Fruit fly (Drosophila melanogaster) whole organism: ENCODE data around the gene Cpn.

Experiments used
- CG8478 ChIP-seq: fragments of >200 bp; optimal IDR thresholded peaks from 2 replicates; lab custom pipeline; 2018; ENCODE audit warnings: inconsistent platforms
- Dll ChIP-seq: fragments of >200 bp; optimal IDR thresholded peaks from 2 replicates; lab custom pipeline; 2017
- EcR ChIP-seq, 2 experiments: fragments of >200 bp; optimal IDR thresholded peaks; 2 replicates each; lab custom pipeline; 2017; ENCODE audit warnings: missing biosample characterization in 2 of 2, missing genetic modification characterization in 2 of 2, missing genetic modification reagents in 2 of 2
- pan ChIP-seq: fragments of >200 bp; optimal IDR thresholded peaks from 2 replicates; lab custom pipeline; 2017
- psq ChIP-seq: fragments of >200 bp; optimal IDR thresholded peaks from 2 replicates; lab custom pipeline; 2017
- usp ChIP-seq: fragments of >200 bp; optimal IDR thresholded peaks from 2 replicates; lab custom pipeline; 2017; ENCODE audit warnings: missing biosample characterization, missing genetic modification characterization, mixed read lengths

Gene Cpn

dm6 chr3R:12166086-12166485 lies at the start of gene Cpn:
TSS of gene Cpn (minus strand) at chr3R:12166186.
- TF ChIP-seq CG8478 (lab: Kevin White, UChicago), result no peak
- no peak for TF ChIP-seq usp (GFP tag; lab: Kevin White, UChicago)
- TF ChIP-seq EcR (GFP tag; optimal IDR thresholded peaks at IDR 0.05; lab: Kevin White, UChicago), result no peak
- TF ChIP-seq pan (lab: Kevin White, UChicago), result no peak
- TF ChIP-seq psq, result no peak
- no peak for TF ChIP-seq Dll (lab: Kevin White, UChicago)

dm6 chr3R:12214201-12214600 lies 48.2 kb upstream of the Cpn start, which contains the start of gene CG14742:
TSS of gene CG14742 (plus strand) at chr3R:12214501.
- no peak for TF ChIP-seq psq
- TF ChIP-seq Dll (lab: Kevin White, UChicago), result no peak
- no peak for TF ChIP-seq CG8478 (lab: Kevin White, UChicago)
- TF ChIP-seq usp (GFP tag; lab: Kevin White, UChicago), result no peak
- no peak for TF ChIP-seq EcR (GFP tag; optimal IDR thresholded peaks at IDR 0.05; lab: Kevin White, UChicago)
- TF ChIP-seq pan (lab: Kevin White, UChicago), result no peak

- TF ChIP-seq psq (no peak), Dll (lab: Kevin White, UChicago) (no peak), CG8478 (lab: Kevin White, UChicago) (no peak), pan (lab: Kevin White, UChicago) (no peak), EcR (GFP tag; optimal IDR thresholded peaks at IDR 0.05; lab: Kevin White, UChicago) (no peak), usp (GFP tag; lab: Kevin White, UChicago) (no peak)
Measured at dm6 chr3R:12211552-12211951, 45.6 kb upstream of the Cpn start.

dm6 chr3R:12210260-12210659 lies 44.3 kb upstream of the Cpn start, which contains the start of gene CG4830:
TSS of gene CG4830 (minus strand) at chr3R:12210360.
- TF ChIP-seq psq, result no peak
- TF ChIP-seq pan (lab: Kevin White, UChicago), result no peak

- TF ChIP-seq EcR (GFP tag; optimal IDR thresholded peaks at IDR 0.05; lab: Kevin White, UChicago) (no peak), pan (lab: Kevin White, UChicago) (no peak), psq (no peak), Dll (lab: Kevin White, UChicago) (no peak), CG8478 (lab: Kevin White, UChicago) (no peak), usp (GFP tag; lab: Kevin White, UChicago) (no peak)
Measured at dm6 chr3R:12197641-12198040, 31.7 kb upstream of the Cpn start, which contains the start of gene Adk1. TSS of gene Adk1 (plus strand) at chr3R:12197941.

dm6 chr3R:12196100-12196499 lies 30.1 kb upstream of the Cpn start:
- TF ChIP-seq usp (GFP tag; lab: Kevin White, UChicago), result no peak
- no peak for TF ChIP-seq EcR (GFP tag; optimal IDR thresholded peaks at IDR 0.05; lab: Kevin White, UChicago)
- no peak for TF ChIP-seq CG8478 (lab: Kevin White, UChicago)
- TF ChIP-seq pan (lab: Kevin White, UChicago), result no peak
- TF ChIP-seq Dll (lab: Kevin White, UChicago), result no peak
- TF ChIP-seq psq, result no peak

dm6 chr3R:12194911-12195310 lies 28.9 kb upstream of the Cpn start, which contains the start of the genes eIF3d2 and CG43450:
TSS of gene eIF3d2 (minus strand) at chr3R:12195011.
TSS of gene CG43450 (plus strand) at chr3R:12195294.
- TF ChIP-seq EcR (GFP tag; optimal IDR thresholded peaks at IDR 0.05; lab: Kevin White, UChicago) (no peak), Dll (lab: Kevin White, UChicago) (no peak)

- no peak for TF ChIP-seq usp (GFP tag; lab: Kevin White, UChicago)
- no peak for TF ChIP-seq pan (lab: Kevin White, UChicago)
Measured at dm6 chr3R:12185615-12186014, 19.6 kb upstream of the Cpn start.

dm6 chr3R:12168348-12168747 lies 2.4 kb upstream of the Cpn start:
- no peak for TF ChIP-seq CG8478 (lab: Kevin White, UChicago)
- TF ChIP-seq Dll (lab: Kevin White, UChicago), result no peak

dm6 chr3R:12158495-12158894 lies 7.5 kb downstream of the Cpn start, which contains the start of gene dpr15:
TSS of gene dpr15 (minus strand) at chr3R:12158595.
- TF ChIP-seq CG8478 (lab: Kevin White, UChicago) (no peak), psq (no peak), usp (GFP tag; lab: Kevin White, UChicago) (no peak), Dll (lab: Kevin White, UChicago) (no peak), EcR (GFP tag; optimal IDR thresholded peaks at IDR 0.05; lab: Kevin White, UChicago) (no peak), pan (lab: Kevin White, UChicago) (no peak)

- TF ChIP-seq EcR (GFP tag; optimal IDR thresholded peaks at IDR 0.05; lab: Kevin White, UChicago), result no peak
- TF ChIP-seq psq, result no peak
- TF ChIP-seq CG8478 (lab: Kevin White, UChicago), result no peak
- TF ChIP-seq Dll (lab: Kevin White, UChicago), result no peak
- no peak for TF ChIP-seq usp (GFP tag; lab: Kevin White, UChicago)
- no peak for TF ChIP-seq pan (lab: Kevin White, UChicago)
Measured at dm6 chr3R:12128151-12128970, 37.6 kb downstream of the Cpn start, which contains the start of gene CG4702. TSS of gene CG4702 (minus strand) at chr3R:12128201.

- TF ChIP-seq Dll (lab: Kevin White, UChicago), result no peak
Measured at dm6 chr3R:12125431-12126027, 40.5 kb downstream of the Cpn start.
